Worm (Caenorhabditis elegans): ENCODE data around the gene aldo-2.

Gene aldo-2

DNA sequence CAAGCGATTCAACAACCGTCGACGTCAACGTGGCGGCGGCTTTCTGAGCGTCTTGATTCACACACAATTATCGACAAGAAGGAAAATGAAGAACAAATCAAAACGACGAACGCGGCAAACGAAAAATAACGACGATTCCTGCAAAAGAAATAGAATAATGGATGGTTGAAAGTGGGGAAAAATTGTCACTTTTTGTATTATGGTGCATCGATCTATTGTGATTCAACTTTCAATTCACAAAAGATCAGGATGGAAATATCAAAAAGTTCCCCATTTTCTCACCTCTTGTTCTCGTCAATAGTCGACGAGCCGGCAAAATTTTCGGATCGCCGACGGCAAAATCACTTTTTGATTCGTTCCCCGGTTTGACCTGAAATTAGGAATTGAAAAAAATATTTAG is 43.0 kb downstream of the aldo-2 start, which contains the start of the genes R12B2.13 and mdt-15:
R12B2.13 (minus strand) TSS at position 101 of the 400 bp plus-strand sequence.
mdt-15 (minus strand) TSS at position 376 of the 400 bp plus-strand sequence.
- no peak for TF ChIP-seq madf-10 (tag; optimal IDR thresholded peaks at IDR 0.05)
- 0 out of 2 replicates have a peak, but pooled peaks have one; percentile 41 for TF ChIP-seq Y53G8AR.9 (GFP tag; conservative IDR thresholded peaks at IDR 0.05)
- no peak for TF ChIP-seq aptf-3 (GFP tag; IDR thresholded peaks at IDR 0.05)
- no peak for TF ChIP-seq ztf-6 (GFP tag; IDR thresholded peaks at IDR 0.05)
- TF ChIP-seq pbrm-1 (GFP tag; IDR thresholded peaks at IDR 0.05): 0 out of 2 replicates have a peak, but pooled peaks have one; percentile 26
- no peak for TF ChIP-seq tbx-9 (tag; optimal IDR thresholded peaks at IDR 0.05; ENCODE audit: borderline replicate concordance)

ce11 chrIII:5832442-5832841 is 44.0 kb downstream of the aldo-2 start:
- TF ChIP-seq zfh-2 (GFP tag; conservative IDR thresholded peaks at IDR 0.05) (peak; percentile 65), chd-7 (tag; optimal IDR thresholded peaks at IDR 0.05) (peak; percentile 10), egrh-3 (GFP tag; IDR thresholded peaks at IDR 0.05) (peak; percentile 18; the same call in 1 of the 2 replicates), F33H1.4 (GFP tag; IDR thresholded peaks at IDR 0.05) (peak; percentile 8; the same call in 1 of the 2 replicates), F37B4.10 (GFP tag; IDR thresholded peaks at IDR 0.05) (no peak)

ce11 chrIII:5828065-5828464 is 48.4 kb downstream of the aldo-2 start:
- no peak for TF ChIP-seq chd-7 (tag; optimal IDR thresholded peaks at IDR 0.05)
- TF ChIP-seq nhr-27 (tag; optimal IDR thresholded peaks at IDR 0.05): no peak
- TF ChIP-seq K11D2.4 (GFP tag; IDR thresholded peaks at IDR 0.05): 0 out of 2 replicates have a peak, but pooled peaks have one; percentile 14
- TF ChIP-seq snpc-1.3 (tag; optimal IDR thresholded peaks at IDR 0.05; ENCODE audit: insufficient read depth): no peak
- no peak for TF ChIP-seq B0019.2 (GFP tag; conservative IDR thresholded peaks at IDR 0.05)
- TF ChIP-seq efl-1 (GFP tag; optimal IDR thresholded peaks at IDR 0.05): no peak
- TF ChIP-seq lir-1 (GFP tag; conservative IDR thresholded peaks at IDR 0.05): 0 out of 2 replicates have a peak, but pooled peaks have one; percentile 5
- TF ChIP-seq lin-54 (GFP tag; optimal IDR thresholded peaks at IDR 0.05): no peak
- TF ChIP-seq hsf-1 (GFP tag; IDR thresholded peaks at IDR 0.05): no peak
- no peak for TF ChIP-seq B0035.1 (tag; optimal IDR thresholded peaks at IDR 0.05)
- no peak for TF ChIP-seq somi-1 (GFP tag; optimal IDR thresholded peaks at IDR 0.05)
- no peak for TF ChIP-seq snpc-1.1 (tag; optimal IDR thresholded peaks at IDR 0.05; ENCODE audit: insufficient read depth)
- TF ChIP-seq rec-8 (tag; optimal IDR thresholded peaks at IDR 0.05): no peak
- no peak for TF ChIP-seq lin-40 (tag; optimal IDR thresholded peaks at IDR 0.05)
- no peak for TF ChIP-seq hmg-20 (GFP tag; IDR thresholded peaks at IDR 0.05)
- no peak for TF ChIP-seq ceh-100 (GFP tag; IDR thresholded peaks at IDR 0.05)
- TF ChIP-seq tlf-1 (GFP tag; optimal IDR thresholded peaks at IDR 0.05): no peak
- TF ChIP-seq F23B12.7 (tag; optimal IDR thresholded peaks at IDR 0.05; ENCODE audit: insufficient read depth): no peak
- no peak for TF ChIP-seq F57C9.4 (tag; optimal IDR thresholded peaks at IDR 0.05)
- no peak for TF ChIP-seq sptf-2 (GFP tag; optimal IDR thresholded peaks at IDR 0.05)
- no peak for TF ChIP-seq dpff-1 (tag; optimal IDR thresholded peaks at IDR 0.05)
- TF ChIP-seq rpc-1 (optimal IDR thresholded peaks at IDR 0.05): no peak
- no peak for TF ChIP-seq rpc-1 (tag; optimal IDR thresholded peaks at IDR 0.05)
- no peak for TF ChIP-seq dpl-1 (GFP tag; optimal IDR thresholded peaks at IDR 0.05)
- no peak for TF ChIP-seq zfh-2 (GFP tag; conservative IDR thresholded peaks at IDR 0.05)
- no peak for TF ChIP-seq F55B11.4 (tag; optimal IDR thresholded peaks at IDR 0.05; ENCODE audit: borderline replicate concordance, insufficient read depth)
- no peak for TF ChIP-seq F57A8.1 (GFP tag; optimal IDR thresholded peaks at IDR 0.05)
- TF ChIP-seq athp-1 (tag; optimal IDR thresholded peaks at IDR 0.05): no peak
- TF ChIP-seq madf-3 (GFP tag; IDR thresholded peaks at IDR 0.05): peak; percentile 76
- no peak for TF ChIP-seq tbx-9 (tag; optimal IDR thresholded peaks at IDR 0.05; ENCODE audit: borderline replicate concordance)
- TF ChIP-seq pbrm-1 (GFP tag; IDR thresholded peaks at IDR 0.05): no peak
- peak; percentile 50; the same call in 1 of the 2 replicates for TF ChIP-seq Y95B8A.8 (GFP tag; IDR thresholded peaks at IDR 0.05)
- TF ChIP-seq unc-130 (GFP tag; optimal IDR thresholded peaks at IDR 0.05): no peak
- no peak for TF ChIP-seq nhr-80 (tag; optimal IDR thresholded peaks at IDR 0.05)
- TF ChIP-seq hlh-26 (GFP tag; conservative IDR thresholded peaks at IDR 0.05): no peak
- 0 out of 2 replicates have a peak, but pooled peaks have one; percentile 12 for TF ChIP-seq egl-44 (GFP tag; IDR thresholded peaks at IDR 0.05)
- TF ChIP-seq F52B5.7 (tag; optimal IDR thresholded peaks at IDR 0.05): no peak

Data from whole organism, young adult.